Fruit fly (Drosophila melanogaster): Measurements from ENCODE around the gene jus.

Gene jus

DNA sequence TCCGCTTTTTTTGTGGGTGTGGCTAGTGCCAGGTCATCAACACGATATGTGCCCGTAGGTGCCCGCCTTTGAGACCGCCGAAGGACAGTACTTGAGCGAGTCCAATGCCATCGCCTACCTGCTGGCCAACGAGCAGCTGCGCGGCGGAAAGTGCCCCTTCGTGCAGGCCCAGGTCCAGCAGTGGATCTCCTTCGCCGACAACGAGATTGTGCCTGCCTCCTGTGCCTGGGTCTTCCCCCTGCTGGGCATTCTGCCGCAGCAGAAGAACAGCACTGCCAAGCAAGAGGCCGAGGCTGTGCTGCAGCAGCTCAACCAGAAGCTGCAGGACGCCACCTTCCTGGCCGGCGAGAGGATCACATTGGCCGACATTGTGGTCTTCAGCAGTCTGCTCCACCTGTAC is 25.8 kb upstream of the jus start:
- TF ChIP-seq bab1 (GFP tag; optimal IDR thresholded peaks at IDR 0.05) (no peak), Hr96 (GFP tag; optimal IDR thresholded peaks at IDR 0.05) (no peak), cnc (optimal IDR thresholded peaks at IDR 0.05) (no peak), CG12768 (GFP tag; optimal IDR thresholded peaks at IDR 0.05) (no peak), ovo (GFP tag; optimal IDR thresholded peaks at IDR 0.05) (no peak), CG14711 (tag; optimal IDR thresholded peaks at IDR 0.05) (no peak), CG5204 (GFP tag; optimal IDR thresholded peaks at IDR 0.05) (no peak), cic (GFP tag; optimal IDR thresholded peaks at IDR 0.05) (no peak), CG1620 (GFP tag; optimal IDR thresholded peaks at IDR 0.05) (no peak), CG11617 (GFP tag; optimal IDR thresholded peaks at IDR 0.05) (no peak), toe (GFP tag; optimal IDR thresholded peaks at IDR 0.05) (no peak), kay (GFP tag; ENCODE audit: borderline replicate concordance) (no peak), tj (GFP tag; optimal IDR thresholded peaks at IDR 0.05) (no peak)

DNA sequence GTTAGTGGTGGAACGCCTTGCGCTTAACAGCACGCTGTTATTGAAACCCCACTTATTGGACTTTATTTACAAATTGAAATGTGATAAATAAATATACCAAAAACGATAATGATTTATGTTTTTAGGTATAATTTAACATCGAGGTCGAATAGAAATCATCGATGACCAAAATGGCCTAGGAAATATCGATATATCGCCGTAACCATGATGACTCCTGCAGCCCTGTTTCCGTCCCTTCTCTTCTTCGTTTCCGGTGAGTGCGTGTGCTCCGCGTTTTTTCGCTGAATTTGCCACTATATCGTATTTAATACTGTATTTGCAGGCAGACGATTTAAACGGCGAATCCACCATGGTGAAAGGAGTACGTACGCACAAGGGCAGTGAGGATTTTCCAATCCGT is 25.2 kb upstream of the jus start, which contains the start of gene eEF1gamma:
Gene eEF1gamma (plus strand): TSS at position 225 of the 400 bp plus-strand sequence.
- TF ChIP-seq bab1 (GFP tag; optimal IDR thresholded peaks at IDR 0.05) (peak; percentile 96), CG7101 (tag; optimal IDR thresholded peaks at IDR 0.05) (peak; percentile 94), CG14711 (tag; optimal IDR thresholded peaks at IDR 0.05) (peak; percentile 80), CG33017 (tag; optimal IDR thresholded peaks at IDR 0.05) (peak; percentile 84), CG11617 (GFP tag; optimal IDR thresholded peaks at IDR 0.05) (peak; percentile 97), CG5204 (GFP tag; optimal IDR thresholded peaks at IDR 0.05) (peak; percentile 93), Crg-1 (GFP tag; optimal IDR thresholded peaks at IDR 0.05) (peak; percentile 97), toe (GFP tag; optimal IDR thresholded peaks at IDR 0.05) (peak; percentile 92), kay (GFP tag; ENCODE audit: borderline replicate concordance) (no peak), Mnt (GFP tag; optimal IDR thresholded peaks at IDR 0.05) (peak; percentile 93), pad (GFP tag; optimal IDR thresholded peaks at IDR 0.05) (peak; percentile 88), cic (GFP tag; optimal IDR thresholded peaks at IDR 0.05) (peak; percentile 73), cnc (optimal IDR thresholded peaks at IDR 0.05) (no peak), ovo (GFP tag; optimal IDR thresholded peaks at IDR 0.05) (peak; percentile 95), CG1620 (GFP tag; optimal IDR thresholded peaks at IDR 0.05) (peak; percentile 95), CG12768 (GFP tag; optimal IDR thresholded peaks at IDR 0.05) (peak; percentile 93), CG7045 (GFP tag; optimal IDR thresholded peaks at IDR 0.05) (peak; percentile 95), Clk (GFP tag; optimal IDR thresholded peaks at IDR 0.05) (peak; percentile 87), Hr96 (GFP tag; optimal IDR thresholded peaks at IDR 0.05) (peak; percentile 96), tj (GFP tag; optimal IDR thresholded peaks at IDR 0.05) (peak; percentile 87)

DNA sequence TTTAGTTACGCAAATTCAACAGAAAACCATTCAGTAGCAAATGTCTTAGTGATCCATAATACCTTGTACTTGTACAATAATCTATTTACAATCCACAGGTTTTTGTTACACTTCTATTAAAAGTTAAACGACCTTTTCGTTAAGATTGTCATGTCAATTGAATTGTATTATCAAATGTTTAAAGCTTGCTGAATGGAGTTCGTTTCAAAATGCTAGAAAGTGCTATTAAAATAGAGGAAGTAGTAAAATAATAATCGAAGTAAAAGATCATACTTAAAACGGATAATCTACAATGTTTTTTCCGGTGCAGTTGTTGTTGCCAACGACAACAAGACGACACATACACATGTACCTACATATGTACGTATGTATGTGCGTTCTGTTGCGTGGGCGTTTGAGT is 23.2 kb upstream of the jus start:
- TF ChIP-seq toe (GFP tag; optimal IDR thresholded peaks at IDR 0.05): no peak
- TF ChIP-seq Hr96 (GFP tag; optimal IDR thresholded peaks at IDR 0.05): no peak
- no peak for TF ChIP-seq CG5204 (GFP tag; optimal IDR thresholded peaks at IDR 0.05)
- TF ChIP-seq CG1620 (GFP tag; optimal IDR thresholded peaks at IDR 0.05): no peak
- TF ChIP-seq Crg-1 (GFP tag; optimal IDR thresholded peaks at IDR 0.05): no peak
- TF ChIP-seq bab1 (GFP tag; optimal IDR thresholded peaks at IDR 0.05): no peak
- no peak for TF ChIP-seq CG7045 (GFP tag; optimal IDR thresholded peaks at IDR 0.05)
- no peak for TF ChIP-seq cnc (optimal IDR thresholded peaks at IDR 0.05)
- no peak for TF ChIP-seq Clk (GFP tag; optimal IDR thresholded peaks at IDR 0.05)
- no peak for TF ChIP-seq Mnt (GFP tag; optimal IDR thresholded peaks at IDR 0.05)
- no peak for TF ChIP-seq tj (GFP tag; optimal IDR thresholded peaks at IDR 0.05)

DNA sequence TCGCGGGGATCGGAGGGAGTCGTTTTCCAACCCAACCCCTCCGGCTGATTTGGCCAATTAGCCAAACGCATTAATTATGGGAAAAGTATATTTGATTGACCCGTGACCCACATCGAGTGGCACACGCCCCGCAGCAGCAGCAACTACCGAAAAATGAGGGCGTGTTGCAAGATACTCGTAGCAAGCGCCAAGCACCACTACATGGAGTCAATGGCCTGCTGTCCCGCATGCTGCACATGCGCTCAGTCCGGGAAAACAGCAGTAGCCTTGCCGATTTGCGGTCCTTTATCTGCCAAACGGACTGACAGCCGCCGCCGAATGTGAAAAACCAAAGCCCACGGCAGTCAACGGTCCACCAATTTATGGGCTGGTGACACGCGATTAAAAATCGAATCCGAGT is 22.5 kb upstream of the jus start:
- TF ChIP-seq bab1 (GFP tag; optimal IDR thresholded peaks at IDR 0.05) (no peak), Mnt (GFP tag; optimal IDR thresholded peaks at IDR 0.05) (no peak), Crg-1 (GFP tag; optimal IDR thresholded peaks at IDR 0.05) (no peak)

- TF ChIP-seq Crg-1 (GFP tag; optimal IDR thresholded peaks at IDR 0.05): no peak
- peak; percentile 99 for TF ChIP-seq tj (GFP tag; optimal IDR thresholded peaks at IDR 0.05)
- no peak for TF ChIP-seq CG1620 (GFP tag; optimal IDR thresholded peaks at IDR 0.05)
Observed at dm6 chr3R:29216484-29216863, 21.7 kb upstream of the jus start.

dm6 chr3R:29215652-29216483 is 21.1 kb upstream of the jus start:
- TF ChIP-seq CG33017 (tag; optimal IDR thresholded peaks at IDR 0.05) (peak; percentile 27), Hr96 (GFP tag; optimal IDR thresholded peaks at IDR 0.05) (no peak)

- TF ChIP-seq cnc (optimal IDR thresholded peaks at IDR 0.05) (no peak), CG12768 (GFP tag; optimal IDR thresholded peaks at IDR 0.05) (peak; percentile 31), Mnt (GFP tag; optimal IDR thresholded peaks at IDR 0.05) (peak; percentile 38), CG33017 (tag; optimal IDR thresholded peaks at IDR 0.05) (peak; percentile 50), pad (GFP tag; optimal IDR thresholded peaks at IDR 0.05) (peak; percentile 94), CG14711 (tag; optimal IDR thresholded peaks at IDR 0.05) (peak; percentile 43), bab1 (GFP tag; optimal IDR thresholded peaks at IDR 0.05) (peak; percentile 2), tj (GFP tag; optimal IDR thresholded peaks at IDR 0.05) (no peak), CG7045 (GFP tag; optimal IDR thresholded peaks at IDR 0.05) (peak; percentile 27), Clk (GFP tag; optimal IDR thresholded peaks at IDR 0.05) (no peak), CG7101 (tag; optimal IDR thresholded peaks at IDR 0.05) (peak; percentile 10), cic (GFP tag; optimal IDR thresholded peaks at IDR 0.05) (peak; percentile 72), ovo (GFP tag; optimal IDR thresholded peaks at IDR 0.05) (peak; percentile 72), kay (GFP tag; ENCODE audit: borderline replicate concordance) (peak; percentile 97)
Observed at dm6 chr3R:29214982-29215533, 20.3 kb upstream of the jus start.
